Worm (Caenorhabditis elegans) whole organism, L4 larva: ENCODE results near the gene ergi-3.

Experiments used
- T26A8.4 ChIP-seq: fragments of 200-800 bp; sonication (Bioruptor generic); IDR thresholded peaks from 2 replicates; pipeline ENCODE4 v1.3.6; 2022; ENCODE audit warnings: missing genetic modification characterization, missing compliant biosample characterization
- ZK337.2 ChIP-seq: fragments of 200-800 bp; sonication (Bioruptor generic); IDR thresholded peaks from 2 replicates; pipeline ENCODE4 v1.3.6; 2022; ENCODE audit warnings: missing genetic modification reagents, missing genetic modification characterization, missing compliant biosample characterization
- aly-2 ChIP-seq: sonication (generic microtip); optimal IDR thresholded peaks from 2 replicates; lab custom pipeline; 2018; ENCODE audit warnings: missing biosample characterization, missing genetic modification characterization
- ceh-44 ChIP-seq: fragments of 200-800 bp; sonication (Bioruptor generic); IDR thresholded peaks from 2 replicates; pipeline ENCODE4 v1.3.6; 2022; ENCODE audit warnings: missing genetic modification reagents, missing genetic modification characterization, missing compliant biosample characterization
- daf-19 ChIP-seq: fragments of 200-800 bp; sonication (Bioruptor generic); conservative IDR thresholded peaks from 2 replicates; pipeline ENCODE4 v1.3.6; 2022; ENCODE audit warnings: missing genetic modification characterization, missing compliant biosample characterization
- dmd-6 ChIP-seq: fragments of 200-800 bp; sonication (Bioruptor generic); IDR thresholded peaks from 2 replicates; pipeline ENCODE4 v1.3.6; 2022; ENCODE audit warnings: missing genetic modification reagents, missing genetic modification characterization, missing compliant biosample characterization
- dve-1 ChIP-seq: sonication (generic microtip); optimal IDR thresholded peaks from 2 replicates; lab custom pipeline; 2017; ENCODE audit warnings: antibody characterized with exemption, mild to moderate bottlenecking, missing genetic modification characterization, missing compliant biosample characterization; ENCODE audit not compliant: insufficient read depth
- lim-7 ChIP-seq: fragments of 200-800 bp; sonication (Bioruptor generic); IDR thresholded peaks from 2 replicates; pipeline ENCODE4 v1.3.6; 2022; ENCODE audit warnings: missing genetic modification characterization, missing compliant biosample characterization
- lsy-2 ChIP-seq, 2 experiments: fragments of 150-350 bp in 1 of 2; sonication (generic microtip) in 1 of 2; optimal IDR thresholded peaks; 2 replicates each; lab custom pipeline; 2014 to 2017; ENCODE audit warnings: missing biosample characterization in 2 of 2, missing genetic modification characterization in 2 of 2
- madf-5 ChIP-seq, 2 experiments: fragments of 200-800 bp; sonication (Bioruptor generic); IDR thresholded peaks; 2 replicates each; pipeline ENCODE4 v1.3.6; 2022; ENCODE audit warnings: missing compliant biosample characterization in 2 of 2, missing genetic modification characterization in 2 of 2
- mep-1 ChIP-seq: fragments of 150-350 bp; sonication (generic microtip); optimal IDR thresholded peaks from 3 replicates; lab custom pipeline; 2014; ENCODE audit warnings: missing biosample characterization, missing genetic modification characterization
- nhr-42 ChIP-seq: fragments of 200-800 bp; sonication (Bioruptor generic); IDR thresholded peaks from 2 replicates; pipeline ENCODE4 v1.3.6; 2022; ENCODE audit warnings: missing genetic modification characterization, missing compliant biosample characterization
- sdz-12 ChIP-seq: fragments of 200-800 bp; sonication (Bioruptor generic); optimal IDR thresholded peaks from 2 replicates; lab custom pipeline; 2018; ENCODE audit warnings: mild to moderate bottlenecking, missing genetic modification characterization, missing compliant biosample characterization
- zfp-3 ChIP-seq: fragments of 200-800 bp; sonication (Bioruptor generic); conservative IDR thresholded peaks from 2 replicates; pipeline ENCODE4 v1.3.6; 2022; ENCODE audit warnings: missing genetic modification reagents, missing genetic modification characterization, missing compliant biosample characterization

The ergi-3 gene

DNA sequence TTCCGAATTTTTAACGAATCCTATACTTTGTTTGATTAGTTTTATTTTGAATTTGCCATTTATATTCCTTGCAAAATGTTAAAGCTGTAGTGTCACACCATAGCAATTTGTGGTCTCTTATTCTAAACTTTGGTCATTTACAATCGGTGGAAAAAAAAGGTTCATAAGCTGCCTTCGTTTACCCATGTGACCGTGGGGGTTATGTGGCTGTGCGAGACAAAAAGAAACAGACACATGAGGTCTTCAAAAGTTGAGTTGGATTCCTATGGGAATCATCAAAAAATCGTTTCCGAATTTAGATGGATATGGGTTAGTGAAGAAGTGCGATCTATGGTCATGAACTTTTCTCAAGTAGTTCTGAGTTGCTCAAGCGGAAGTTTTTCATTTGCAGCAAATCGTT, 52.2 kb downstream of the ergi-3 start (continued):
- TF ChIP-seq ceh-44 (GFP tag; lab: Robert Waterston, UW): no peak
- TF ChIP-seq ZK337.2: no peak
- TF ChIP-seq dmd-6: 0 out of 2 replicates have a peak, but pooled peaks have one; percentile 12
- no peak for TF ChIP-seq daf-19 (GFP tag; lab: Robert Waterston, UW)
- no peak for TF ChIP-seq dve-1 (tag; lab: Kevin White, UChicago)
- TF ChIP-seq lim-7 (GFP tag; lab: Robert Waterston, UW): no peak
- TF ChIP-seq T26A8.4 (GFP tag; lab: Robert Waterston, UW): no peak
- no peak for TF ChIP-seq zfp-3 (GFP tag; lab: Robert Waterston, UW)
- TF ChIP-seq sdz-12 (GFP tag; lab: Kevin White, UChicago): no peak
- peak; percentile 4 for TF ChIP-seq mep-1 (tag; lab: Kevin White, UChicago)
- no peak for TF ChIP-seq madf-5 (GFP tag; IDR thresholded peaks at IDR 0.05; lab: Robert Waterston, UW)
- peak in 1 of 2 experiments; percentile 35 for TF ChIP-seq lsy-2 (tag; optimal IDR thresholded peaks at IDR 0.05; lab: Kevin White, UChicago)
- no peak for TF ChIP-seq nhr-42 (GFP tag; lab: Robert Waterston, UW)
- no peak for TF ChIP-seq aly-2 (tag; lab: Kevin White, UChicago)
- TF ChIP-seq, all 104 proteins: peak for 8
